Worm (Caenorhabditis elegans) whole organism, L4 larva: ENCODE results near the gene sri-25.

ENCODE experiments used
- D1046.2 ChIP-seq: fragments of 200-800 bp; sonication (Bioruptor generic); IDR thresholded peaks from 2 replicates; pipeline ENCODE4 v1.3.6; 2022; ENCODE audit warnings: missing genetic modification characterization, missing compliant biosample characterization
- T20F7.1 ChIP-seq: fragments of 200-800 bp; sonication (Bioruptor generic); optimal IDR thresholded peaks from 2 replicates; lab custom pipeline; 2018; ENCODE audit warnings: mild to moderate bottlenecking, missing genetic modification characterization, missing compliant biosample characterization
- T26A8.4 ChIP-seq: fragments of 200-800 bp; sonication (Bioruptor generic); IDR thresholded peaks from 2 replicates; pipeline ENCODE4 v1.3.6; 2022; ENCODE audit warnings: missing genetic modification characterization, missing compliant biosample characterization
- Y5F2A.4 ChIP-seq: fragments of 200-800 bp; sonication (Bioruptor generic); optimal IDR thresholded peaks from 2 replicates; lab custom pipeline; 2018; ENCODE audit warnings: mild to moderate bottlenecking, missing genetic modification characterization, missing compliant biosample characterization
- ZK546.5 ChIP-seq, 2 experiments: sonication (generic microtip); optimal IDR thresholded peaks; 2 replicates each; lab custom pipeline; 2017; ENCODE audit warnings: missing biosample characterization in 2 of 2, missing genetic modification characterization in 2 of 2
- aha-1 ChIP-seq: fragments of 150-350 bp; peaks from one replicate; lab custom pipeline; 2014; ENCODE audit warnings: missing biosample characterization, missing genetic modification characterization
- arid-1 ChIP-seq: fragments of 200-800 bp; sonication (Bioruptor generic); conservative IDR thresholded peaks from 2 replicates; pipeline ENCODE4 v1.3.6; 2022; ENCODE audit warnings: missing genetic modification reagents, missing genetic modification characterization, missing compliant biosample characterization
- ceh-20 ChIP-seq: fragments of 200-800 bp; sonication (Bioruptor generic); IDR thresholded peaks from 2 replicates; pipeline ENCODE4 v1.3.6; 2022; ENCODE audit warnings: missing genetic modification reagents, missing genetic modification characterization, missing compliant biosample characterization
- ceh-62 ChIP-seq: sonication (generic microtip); optimal IDR thresholded peaks from 2 replicates; lab custom pipeline; 2017; ENCODE audit warnings: missing biosample characterization, missing genetic modification characterization
- ceh-82 ChIP-seq: sonication (generic microtip); optimal IDR thresholded peaks from 2 replicates; lab custom pipeline; 2017; ENCODE audit warnings: missing biosample characterization, missing genetic modification characterization
- ces-1 ChIP-seq: fragments of 150-350 bp; sonication (generic microtip); optimal IDR thresholded peaks from 4 replicates; lab custom pipeline; 2014; ENCODE audit warnings: missing biosample characterization, missing genetic modification reagents, missing genetic modification characterization
- dmd-6 ChIP-seq: fragments of 200-800 bp; sonication (Bioruptor generic); IDR thresholded peaks from 2 replicates; pipeline ENCODE4 v1.3.6; 2022; ENCODE audit warnings: missing genetic modification reagents, missing genetic modification characterization, missing compliant biosample characterization
- dve-1 ChIP-seq: sonication (generic microtip); optimal IDR thresholded peaks from 2 replicates; lab custom pipeline; 2017; ENCODE audit warnings: antibody characterized with exemption, mild to moderate bottlenecking, missing genetic modification characterization, missing compliant biosample characterization; ENCODE audit not compliant: insufficient read depth
- fkh-10 ChIP-seq: fragments of 150-350 bp; optimal IDR thresholded peaks from 2 replicates; lab custom pipeline; 2014; ENCODE audit warnings: missing biosample characterization, missing genetic modification reagents, missing genetic modification characterization
- hlh-11 ChIP-seq: fragments of 200-800 bp; sonication (Bioruptor generic); optimal IDR thresholded peaks from 2 replicates; lab custom pipeline; 2018; ENCODE audit warnings: mild to moderate bottlenecking, missing genetic modification characterization, missing compliant biosample characterization
- hmg-1.1 ChIP-seq: fragments of 200-800 bp; sonication (Bioruptor generic); IDR thresholded peaks from 2 replicates; pipeline ENCODE4 v1.3.6; 2022; ENCODE audit warnings: missing genetic modification reagents, missing genetic modification characterization, missing compliant biosample characterization
- lin-13 ChIP-seq: fragments of 150-350 bp; optimal IDR thresholded peaks from 2 replicates; lab custom pipeline; 2014; ENCODE audit warnings: missing biosample characterization, missing genetic modification reagents, missing genetic modification characterization
- lsy-2 ChIP-seq, 2 experiments: fragments of 150-350 bp in 1 of 2; sonication (generic microtip) in 1 of 2; optimal IDR thresholded peaks; 2 replicates each; lab custom pipeline; 2014 to 2017; ENCODE audit warnings: missing biosample characterization in 2 of 2, missing genetic modification characterization in 2 of 2
- madf-5 ChIP-seq, 2 experiments: fragments of 200-800 bp; sonication (Bioruptor generic); IDR thresholded peaks; 2 replicates each; pipeline ENCODE4 v1.3.6; 2022; ENCODE audit warnings: missing compliant biosample characterization in 2 of 2, missing genetic modification characterization in 2 of 2
- madf-9 ChIP-seq: fragments of 200-800 bp; sonication (Bioruptor generic); conservative IDR thresholded peaks from 2 replicates; pipeline ENCODE4 v1.3.6; 2022; ENCODE audit warnings: missing genetic modification reagents, missing genetic modification characterization, missing compliant biosample characterization
- mdl-1 ChIP-seq, 2 experiments: fragments of 150-350 bp in 1 of 2; sonication (generic microtip) in 1 of 2; optimal IDR thresholded peaks; 2 replicates each; lab custom pipeline; 2014 to 2017; ENCODE audit warnings: missing biosample characterization in 2 of 2, missing genetic modification characterization in 2 of 2
- mdt-29 ChIP-seq: fragments of 200-800 bp; sonication (Bioruptor generic); IDR thresholded peaks from 2 replicates; pipeline ENCODE4 v1.3.6; 2022; ENCODE audit warnings: missing genetic modification reagents, missing genetic modification characterization, missing compliant biosample characterization
- mep-1 ChIP-seq: fragments of 150-350 bp; sonication (generic microtip); optimal IDR thresholded peaks from 3 replicates; lab custom pipeline; 2014; ENCODE audit warnings: missing biosample characterization, missing genetic modification characterization
- mes-2 ChIP-seq: sonication (generic microtip); optimal IDR thresholded peaks from 2 replicates; lab custom pipeline; 2016; ENCODE audit warnings: missing genotype, mild to moderate bottlenecking, missing genetic modification characterization, missing compliant biosample characterization; ENCODE audit not compliant: poor library complexity, severe bottlenecking
- mxl-3 ChIP-seq: fragments of 200-800 bp; sonication (Bioruptor generic); optimal IDR thresholded peaks from 2 replicates; lab custom pipeline; 2018; ENCODE audit warnings: mild to moderate bottlenecking, missing genetic modification characterization, missing compliant biosample characterization
- nhr-11 ChIP-seq: fragments of 150-350 bp; optimal IDR thresholded peaks from 2 replicates; lab custom pipeline; 2014; ENCODE audit warnings: missing biosample characterization, missing genetic modification characterization
- nhr-42 ChIP-seq: fragments of 200-800 bp; sonication (Bioruptor generic); IDR thresholded peaks from 2 replicates; pipeline ENCODE4 v1.3.6; 2022; ENCODE audit warnings: missing genetic modification characterization, missing compliant biosample characterization
- nhr-48 ChIP-seq: sonication (generic microtip); optimal IDR thresholded peaks from 2 replicates; lab custom pipeline; 2016; ENCODE audit warnings: mild to moderate bottlenecking, missing genetic modification characterization, missing compliant biosample characterization
- nhr-6 ChIP-seq: fragments of 150-350 bp; optimal IDR thresholded peaks from 2 replicates; lab custom pipeline; 2014; ENCODE audit warnings: missing biosample characterization, missing genetic modification characterization
- nhr-76 ChIP-seq: fragments of 150-350 bp; optimal IDR thresholded peaks from 2 replicates; lab custom pipeline; 2014; ENCODE audit warnings: missing biosample characterization, missing genetic modification characterization
- pha-4 ChIP-seq, 2 experiments: fragments of 150-350 bp in 1 of 2; fragments of 200-800 bp in 1 of 2; sonication (Bioruptor generic) in 1 of 2; IDR thresholded peaks in 1 of 2; optimal IDR thresholded peaks in 1 of 2; 2 replicates each; pipeline versions ENCODE4 v1.3.6 to Lab custom; 2014 to 2022; ENCODE audit warnings: missing genetic modification characterization in 2 of 2, missing genetic modification reagents in 2 of 2, missing biosample characterization in 1 of 2, missing compliant biosample characterization in 1 of 2
- php-3 ChIP-seq: fragments of 200-800 bp; sonication (Bioruptor generic); IDR thresholded peaks from 2 replicates; pipeline ENCODE4 v1.3.6; 2022; ENCODE audit warnings: missing genetic modification reagents, missing genetic modification characterization, missing compliant biosample characterization
- pqm-1 ChIP-seq: sonication (generic microtip); optimal IDR thresholded peaks from 2 replicates; lab custom pipeline; 2017; ENCODE audit warnings: missing biosample characterization, missing genetic modification characterization
- saeg-2 ChIP-seq: fragments of 200-800 bp; sonication (Bioruptor generic); IDR thresholded peaks from 2 replicates; pipeline ENCODE4 v1.3.6; 2022; ENCODE audit warnings: missing genetic modification reagents, missing genetic modification characterization, missing compliant biosample characterization
- snpc-1.2 ChIP-seq: fragments of 200-800 bp; sonication (Bioruptor generic); IDR thresholded peaks from 2 replicates; pipeline ENCODE4 v1.3.6; 2022; ENCODE audit warnings: missing genetic modification reagents, missing genetic modification characterization, missing compliant biosample characterization
- spr-1 ChIP-seq: sonication (generic microtip); optimal IDR thresholded peaks from 2 replicates; lab custom pipeline; 2016; ENCODE audit warnings: mild to moderate bottlenecking, missing genetic modification characterization, missing compliant biosample characterization
- tag-97 ChIP-seq: fragments of 200-800 bp; sonication (Bioruptor generic); IDR thresholded peaks from 2 replicates; pipeline ENCODE4 v1.3.6; 2022; ENCODE audit warnings: missing genetic modification characterization, missing compliant biosample characterization
- tra-1 ChIP-seq: fragments of 200-800 bp; sonication (Bioruptor generic); IDR thresholded peaks from 2 replicates; pipeline ENCODE4 v1.3.6; 2022; ENCODE audit warnings: missing genetic modification reagents, missing genetic modification characterization, missing compliant biosample characterization
- unc-130 ChIP-seq: sonication (generic microtip); optimal IDR thresholded peaks from 2 replicates; lab custom pipeline; 2016; ENCODE audit warnings: missing genetic modification reagents, missing genetic modification characterization, missing compliant biosample characterization
- zfp-3 ChIP-seq: fragments of 200-800 bp; sonication (Bioruptor generic); conservative IDR thresholded peaks from 2 replicates; pipeline ENCODE4 v1.3.6; 2022; ENCODE audit warnings: missing genetic modification reagents, missing genetic modification characterization, missing compliant biosample characterization
- zip-11 ChIP-seq: fragments of 200-800 bp; sonication (Bioruptor generic); IDR thresholded peaks from 2 replicates; pipeline ENCODE4 v1.3.6; 2022; ENCODE audit warnings: missing genetic modification characterization, missing compliant biosample characterization

sri-25 gene

DNA sequence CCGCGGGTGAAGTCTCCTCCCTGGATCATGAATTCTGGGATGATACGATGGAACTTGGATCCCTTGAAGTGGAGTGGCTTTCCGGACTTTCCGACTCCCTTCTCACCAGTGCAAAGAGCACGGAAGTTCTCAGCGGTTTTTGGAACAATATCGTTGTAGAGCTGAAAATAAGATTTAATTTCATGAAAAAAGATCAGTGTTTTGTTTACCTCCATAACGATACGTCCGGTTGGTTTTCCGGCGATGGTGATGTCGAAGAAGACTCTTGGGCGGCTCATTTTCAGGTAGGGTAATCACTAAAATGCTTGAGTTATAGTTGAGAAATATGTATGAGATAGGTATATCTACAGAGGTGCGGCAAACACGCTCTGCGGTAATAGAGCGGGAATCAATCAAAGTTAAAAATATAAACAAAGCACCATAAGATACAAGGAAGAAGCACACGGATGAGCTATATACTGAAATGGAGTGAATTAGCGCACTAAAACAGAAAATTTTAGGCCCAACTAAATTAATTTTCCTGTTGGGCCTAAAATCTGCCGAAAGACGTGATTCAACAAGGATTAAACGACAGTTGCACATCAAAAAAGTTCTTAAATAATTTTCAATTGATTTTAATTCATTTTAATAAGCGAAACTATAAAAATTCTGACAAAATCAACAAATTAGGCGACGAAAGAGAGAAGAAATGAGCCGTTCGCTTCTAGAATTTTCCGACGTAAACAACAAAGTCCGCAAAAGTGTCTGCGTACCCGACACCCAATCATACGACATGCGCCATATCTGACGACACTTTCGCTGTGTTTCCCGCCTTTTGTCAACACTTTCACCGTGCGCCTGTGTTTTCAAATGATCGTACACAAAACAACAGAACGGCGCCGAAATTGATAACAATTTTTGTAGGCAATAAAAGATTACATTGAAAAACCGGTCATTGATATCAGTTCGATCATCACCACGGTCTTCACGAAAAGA is 29.4 kb upstream of the sri-25 start, which contains the start of the genes cyn-7 and bath-36 (continued):
- TF ChIP-seq madf-9 (no peak), mdt-29 (GFP tag; lab: Robert Waterston, UW) (peak; percentile 71; the same call in 1 of the 2 replicates), D1046.2 (GFP tag; lab: Robert Waterston, UW) (no peak), ceh-62 (tag; lab: Kevin White, UChicago) (no peak), saeg-2 (GFP tag; lab: Robert Waterston, UW) (no peak), aha-1 (peak; percentile 92), lsy-2 (tag; optimal IDR thresholded peaks at IDR 0.05; lab: Kevin White, UChicago) (peak in 1 of 2 experiments; percentile 75), mdl-1 (tag; optimal IDR thresholded peaks at IDR 0.05; lab: Kevin White, UChicago) (peak in 1 of 2 experiments; percentile 55), spr-1 (tag; lab: Kevin White, UChicago) (peak; percentile 22), mes-2 (peak; percentile 75), madf-5 (GFP tag; IDR thresholded peaks at IDR 0.05; lab: Robert Waterston, UW) (no peak), nhr-76 (no peak), zfp-3 (GFP tag; lab: Robert Waterston, UW) (peak; percentile 62; the same call in 1 of the 2 replicates), nhr-48 (peak; percentile 75), Y5F2A.4 (GFP tag; lab: Kevin White, UChicago) (no peak), mep-1 (tag; lab: Kevin White, UChicago) (peak; percentile 77), ZK546.5 (tag; optimal IDR thresholded peaks at IDR 0.05; lab: Kevin White, UChicago) (no peak), hmg-1.1 (GFP tag; lab: Robert Waterston, UW) (no peak), dmd-6 (GFP tag; lab: Robert Waterston, UW) (peak; percentile 75), ces-1 (GFP tag; lab: Kevin White, UChicago) (no peak), nhr-11 (peak; percentile 71), hlh-11 (tag; lab: Kevin White, UChicago) (peak; percentile 94), unc-130 (GFP tag; lab: Kevin White, UChicago) (no peak), dve-1 (tag; lab: Kevin White, UChicago) (peak; percentile 93), zip-11 (no peak), ceh-82 (tag; lab: Kevin White, UChicago) (no peak), nhr-42 (GFP tag; lab: Robert Waterston, UW) (0 out of 2 replicates have a peak, but pooled peaks have one; percentile 39), tag-97 (no peak), T20F7.1 (GFP tag; lab: Kevin White, UChicago) (peak; percentile 68), snpc-1.2 (no peak), fkh-10 (GFP tag; lab: Kevin White, UChicago) (peak; percentile 37), lin-13 (GFP tag; lab: Kevin White, UChicago) (peak; percentile 62), nhr-6 (peak; percentile 74), T26A8.4 (GFP tag; lab: Robert Waterston, UW) (peak; percentile 75), pha-4 (GFP tag; IDR thresholded peaks at IDR 0.05; lab: Robert Waterston, UW) (0 out of 2 replicates have a peak, but pooled peaks have one; percentile 37), pha-4 (tag; optimal IDR thresholded peaks at IDR 0.05; lab: Kevin White, UChicago) (peak; percentile 38), pqm-1 (tag; lab: Kevin White, UChicago) (peak; percentile 51), mxl-3 (GFP tag; lab: Kevin White, UChicago) (peak; percentile 78), php-3 (GFP tag; lab: Robert Waterston, UW) (0 out of 2 replicates have a peak, but pooled peaks have one; percentile 34), tra-1 (GFP tag; lab: Robert Waterston, UW) (peak; percentile 51; the same call in 1 of the 2 replicates), arid-1 (0 out of 2 replicates have a peak, but pooled peaks have one; percentile 28), ceh-20 (no peak)
